Worm (Caenorhabditis elegans): ENCODE measurements around the gene gcy-36.

The gcy-36 gene

ce11 chrX:15478717-15479116 lies at the start of gene gcy-36:
Gene gcy-36, plus strand, starts transcription at chrX:15479017.
- TF ChIP-seq lin-35 (GFP tag; optimal IDR thresholded peaks at IDR 0.05) (no peak), lin-26 (GFP tag; IDR thresholded peaks at IDR 0.05) (no peak), him-1 (tag; optimal IDR thresholded peaks at IDR 0.05) (no peak), hlh-12 (tag; optimal IDR thresholded peaks at IDR 0.05) (no peak), nhr-27 (tag; optimal IDR thresholded peaks at IDR 0.05) (no peak), cebp-2 (GFP tag; IDR thresholded peaks at IDR 0.05) (no peak), ceh-91 (GFP tag; IDR thresholded peaks at IDR 0.05) (no peak), K12H6.12 (tag; optimal IDR thresholded peaks at IDR 0.05) (no peak)

ce11 chrX:15430983-15431382 lies 47.8 kb upstream of the gcy-36 start, which contains the start of gene blos-8:
Gene blos-8, minus strand, starts transcription at chrX:15431198.
- TF ChIP-seq ceh-27 (GFP tag; optimal IDR thresholded peaks at IDR 0.05) (no peak), F57A8.1 (GFP tag; optimal IDR thresholded peaks at IDR 0.05) (no peak), F57C9.4 (tag; optimal IDR thresholded peaks at IDR 0.05) (no peak), madf-6 (GFP tag; IDR thresholded peaks at IDR 0.05) (no peak), ztf-25 (GFP tag; IDR thresholded peaks at IDR 0.05) (no peak), D2030.7 (GFP tag; IDR thresholded peaks at IDR 0.05) (no peak), Y95B8A.8 (GFP tag; IDR thresholded peaks at IDR 0.05) (no peak), nfya-1 (tag; optimal IDR thresholded peaks at IDR 0.05; ENCODE audit: borderline replicate concordance, insufficient read depth) (no peak), mel-28 (tag; optimal IDR thresholded peaks at IDR 0.05; ENCODE audit: borderline replicate concordance) (no peak), nfyb-1 (GFP tag; IDR thresholded peaks at IDR 0.05) (no peak), cebp-1 (GFP tag; IDR thresholded peaks at IDR 0.05) (no peak), cebp-1 (tag; optimal IDR thresholded peaks at IDR 0.05) (no peak), ekl-4 (GFP tag; IDR thresholded peaks at IDR 0.05) (no peak), rcor-1 (GFP tag; IDR thresholded peaks at IDR 0.05) (no peak), lsy-27 (tag; optimal IDR thresholded peaks at IDR 0.05; ENCODE audit: borderline replicate concordance, insufficient read depth) (no peak), sea-2 (GFP tag; IDR thresholded peaks at IDR 0.05) (no peak), egrh-3 (GFP tag; IDR thresholded peaks at IDR 0.05) (no peak), snpc-1.3 (tag; optimal IDR thresholded peaks at IDR 0.05; ENCODE audit: insufficient read depth) (no peak), nhr-90 (tag; optimal IDR thresholded peaks at IDR 0.05) (no peak)

ce11 chrX:15433487-15433886 lies 45.3 kb upstream of the gcy-36 start, which contains the start of gene flp-32:
Gene flp-32, plus strand, starts transcription at chrX:15433787.
- TF ChIP-seq madf-8 (GFP tag; conservative IDR thresholded peaks at IDR 0.05) (no peak), ceh-27 (GFP tag; optimal IDR thresholded peaks at IDR 0.05) (no peak), die-1 (tag; optimal IDR thresholded peaks at IDR 0.05) (no peak), egl-44 (GFP tag; IDR thresholded peaks at IDR 0.05) (no peak), zfh-2 (GFP tag; conservative IDR thresholded peaks at IDR 0.05) (no peak), pbrm-1 (GFP tag; IDR thresholded peaks at IDR 0.05) (no peak), attf-6 (GFP tag; IDR thresholded peaks at IDR 0.05) (no peak), atf-7 (tag; optimal IDR thresholded peaks at IDR 0.05) (no peak), ceh-79 (tag; optimal IDR thresholded peaks at IDR 0.05) (no peak), tbp1 (GFP tag; optimal IDR thresholded peaks at IDR 0.05) (no peak), F49E8.2 (tag; optimal IDR thresholded peaks at IDR 0.05; ENCODE audit: insufficient read depth) (no peak), sptf-2 (GFP tag; optimal IDR thresholded peaks at IDR 0.05) (no peak), ztf-3 (GFP tag; optimal IDR thresholded peaks at IDR 0.05) (no peak), ceh-100 (GFP tag; IDR thresholded peaks at IDR 0.05) (no peak), xnd-1 (tag; optimal IDR thresholded peaks at IDR 0.05) (no peak), lin-54 (GFP tag; optimal IDR thresholded peaks at IDR 0.05) (no peak), pha-4 (tag; optimal IDR thresholded peaks at IDR 0.05) (no peak), aptf-3 (GFP tag; IDR thresholded peaks at IDR 0.05) (no peak)

Data from whole organism, young adult.